Worm (Caenorhabditis elegans): ENCODE data around the gene T02G5.14.

T02G5.14 gene

ce11 chrII:7121762-7122292 is 37.7 kb downstream of the T02G5.14 start, which contains the start of gene F10E7.2 (continued):
- TF ChIP-seq Y67H2A.10 (GFP tag; conservative IDR thresholded peaks at IDR 0.05), result no peak
- peak; percentile 18 for TF ChIP-seq lin-54 (GFP tag; optimal IDR thresholded peaks at IDR 0.05)
- no peak for TF ChIP-seq tbx-9 (tag; optimal IDR thresholded peaks at IDR 0.05; ENCODE audit: borderline replicate concordance)
- no peak for TF ChIP-seq ama-1 (optimal IDR thresholded peaks at IDR 0.05)
- no peak for TF ChIP-seq ama-1 (GFP tag; optimal IDR thresholded peaks at IDR 0.05)
- peak; percentile 30 for TF ChIP-seq F49E8.2 (tag; optimal IDR thresholded peaks at IDR 0.05; ENCODE audit: insufficient read depth)
- no peak for TF ChIP-seq rcor-1 (GFP tag; IDR thresholded peaks at IDR 0.05)

ce11 chrII:7122661-7123418 is 38.7 kb downstream of the T02G5.14 start, which contains the start of gene F10E7.11:
TSS of gene F10E7.11 (minus strand) at chrII:7122892.
- TF ChIP-seq attf-6 (GFP tag; IDR thresholded peaks at IDR 0.05) (no peak), snpc-4 (GFP tag; optimal IDR thresholded peaks at IDR 0.05) (no peak), snpc-4 (tag; optimal IDR thresholded peaks at IDR 0.05) (peak in 2 of 4 experiments; percentile 33 to 34), pbrm-1 (GFP tag; IDR thresholded peaks at IDR 0.05) (peak; percentile 65; the same call in 1 of the 2 replicates), egrh-3 (GFP tag; IDR thresholded peaks at IDR 0.05) (peak; percentile 38; the same call in 1 of the 2 replicates), Y53G8AR.9 (GFP tag; conservative IDR thresholded peaks at IDR 0.05) (0 out of 2 replicates have a peak, but pooled peaks have one; percentile 31), lag-1 (GFP tag; IDR thresholded peaks at IDR 0.05) (no peak), F23B12.7 (tag; optimal IDR thresholded peaks at IDR 0.05; ENCODE audit: insufficient read depth) (no peak), hlh-12 (tag; optimal IDR thresholded peaks at IDR 0.05) (no peak), aptf-2 (GFP tag; conservative IDR thresholded peaks at IDR 0.05) (0 out of 2 replicates have a peak, but pooled peaks have one; percentile 40), mcd-1 (GFP tag; IDR thresholded peaks at IDR 0.05) (peak; percentile 78), zfh-2 (GFP tag; conservative IDR thresholded peaks at IDR 0.05) (peak; percentile 92), aptf-3 (GFP tag; IDR thresholded peaks at IDR 0.05) (no peak), rpc-1 (optimal IDR thresholded peaks at IDR 0.05) (peak; percentile 9), rpc-1 (tag; optimal IDR thresholded peaks at IDR 0.05) (no peak), F37B4.10 (GFP tag; IDR thresholded peaks at IDR 0.05) (no peak), snpc-3.4 (tag; optimal IDR thresholded peaks at IDR 0.05) (peak; percentile 5), F57A8.1 (GFP tag; optimal IDR thresholded peaks at IDR 0.05) (no peak), lsl-1 (GFP tag; optimal IDR thresholded peaks at IDR 0.05) (no peak), Y95B8A.8 (GFP tag; IDR thresholded peaks at IDR 0.05) (0 out of 2 replicates have a peak, but pooled peaks have one; percentile 13), ceh-100 (GFP tag; IDR thresholded peaks at IDR 0.05) (peak; percentile 63), madf-8 (GFP tag; conservative IDR thresholded peaks at IDR 0.05) (no peak), lin-26 (GFP tag; IDR thresholded peaks at IDR 0.05) (peak; percentile 26; the same call in 1 of the 2 replicates), dox-1 (GFP tag; IDR thresholded peaks at IDR 0.05) (no peak; the same call in 1 of the 2 replicates), Y79H2A.3 (GFP tag; conservative IDR thresholded peaks at IDR 0.05) (no peak), B0336.3 (GFP tag; IDR thresholded peaks at IDR 0.05) (peak; percentile 34; the same call in 1 of the 2 replicates), unc-62 (GFP tag; optimal IDR thresholded peaks at IDR 0.05) (no peak), xnd-1 (tag; optimal IDR thresholded peaks at IDR 0.05) (peak; percentile 4), sptf-2 (GFP tag; optimal IDR thresholded peaks at IDR 0.05) (no peak), cebp-1 (GFP tag; IDR thresholded peaks at IDR 0.05) (peak; percentile 92), cebp-1 (tag; optimal IDR thresholded peaks at IDR 0.05) (peak; percentile 99), B0019.2 (GFP tag; conservative IDR thresholded peaks at IDR 0.05) (no peak), unc-130 (GFP tag; optimal IDR thresholded peaks at IDR 0.05) (peak; percentile 6), attf-3 (GFP tag; conservative IDR thresholded peaks at IDR 0.05) (0 out of 2 replicates have a peak, but pooled peaks have one; percentile 39), rcor-1 (GFP tag; IDR thresholded peaks at IDR 0.05) (no peak), ztf-18 (tag; optimal IDR thresholded peaks at IDR 0.05) (peak; percentile 52), attf-5 (GFP tag; optimal IDR thresholded peaks at IDR 0.05) (peak; percentile 21), pha-4 (tag; optimal IDR thresholded peaks at IDR 0.05) (no peak), Y53F4B.3 (GFP tag; IDR thresholded peaks at IDR 0.05) (no peak), C06A6.2 (GFP tag; conservative IDR thresholded peaks at IDR 0.05) (peak; percentile 71; the same call in 1 of the 2 replicates)
